Fruit fly (Drosophila melanogaster): ENCODE measurements around the gene Cp38.
A peak's percentile ranks its signal among the peaks of the same experiment; 100 is the strongest.

Cp38 gene

dm6 chrX:8452163-8452562 is 29.5 kb upstream of the Cp38 start:
- TF ChIP-seq TFAM (GFP tag; optimal IDR thresholded peaks at IDR 0.05) (no peak), vnd (GFP tag; IDR thresholded peaks at IDR 0.05; ENCODE audit: partially characterized antibody) (peak; percentile 99), hbn (GFP tag; IDR thresholded peaks at IDR 0.05; ENCODE audit: partially characterized antibody) (peak; percentile 92), dati (GFP tag; IDR thresholded peaks at IDR 0.05) (no peak), bbx (GFP tag; IDR thresholded peaks at IDR 0.05; ENCODE audit: partially characterized antibody) (peak; percentile 61; the same call in 1 of the 2 replicates), CG15269 (tag; optimal IDR thresholded peaks at IDR 0.05) (no peak), CG13894 (tag; optimal IDR thresholded peaks at IDR 0.05) (no peak), Dp (GFP tag; optimal IDR thresholded peaks at IDR 0.05) (no peak), CG10274 (GFP tag; optimal IDR thresholded peaks at IDR 0.05) (no peak), dmrt99B (tag; optimal IDR thresholded peaks at IDR 0.05) (no peak), GATAe (GFP tag; conservative IDR thresholded peaks at IDR 0.05) (no peak), Hmx (GFP tag; optimal IDR thresholded peaks at IDR 0.05) (no peak), kah (GFP tag; optimal IDR thresholded peaks at IDR 0.05) (no peak), CG18764 (GFP tag; optimal IDR thresholded peaks at IDR 0.05) (no peak), amos (GFP tag; IDR thresholded peaks at IDR 0.05; ENCODE audit: partially characterized antibody) (peak; percentile 81), CG4730 (GFP tag; IDR thresholded peaks at IDR 0.05) (no peak), CG1603 (tag; optimal IDR thresholded peaks at IDR 0.05) (no peak), Doc3 (GFP tag; IDR thresholded peaks at IDR 0.05; ENCODE audit: partially characterized antibody) (peak; percentile 88), aop (GFP tag; IDR thresholded peaks at IDR 0.05) (no peak), knrl (GFP tag; IDR thresholded peaks at IDR 0.05; ENCODE audit: partially characterized antibody) (peak; percentile 48; the same call in 2 of the 3 replicates), ab (GFP tag; optimal IDR thresholded peaks at IDR 0.05) (no peak), chinmo (GFP tag; IDR thresholded peaks at IDR 0.05; ENCODE audit: partially characterized antibody) (peak; percentile 100), CG11695 (GFP tag; IDR thresholded peaks at IDR 0.05) (no peak), CG7839 (tag; optimal IDR thresholded peaks at IDR 0.05) (no peak), rib (GFP tag; IDR thresholded peaks at IDR 0.05) (no peak), Opbp (GFP tag; IDR thresholded peaks at IDR 0.05; ENCODE audit: partially characterized antibody) (peak; percentile 99; the same call in 2 of the 3 replicates), Six4 (GFP tag; optimal IDR thresholded peaks at IDR 0.05) (no peak), CG1024 (GFP tag; IDR thresholded peaks at IDR 0.05) (no peak), HLHmδ (GFP tag; optimal IDR thresholded peaks at IDR 0.05) (no peak), CG1832 (GFP tag; optimal IDR thresholded peaks at IDR 0.05) (no peak), zen2 (GFP tag; IDR thresholded peaks at IDR 0.05; ENCODE audit: partially characterized antibody) (peak; percentile 100), CG34224 (GFP tag; IDR thresholded peaks at IDR 0.05; ENCODE audit: partially characterized antibody) (peak; percentile 100), ato (GFP tag; IDR thresholded peaks at IDR 0.05; ENCODE audit: partially characterized antibody) (peak; percentile 100), Bgb (GFP tag; IDR thresholded peaks at IDR 0.05; ENCODE audit: partially characterized antibody) (peak; percentile 95), CG9797 (GFP tag; optimal IDR thresholded peaks at IDR 0.05) (no peak), cas (GFP tag; IDR thresholded peaks at IDR 0.05) (no peak), sd (tag; optimal IDR thresholded peaks at IDR 0.05) (no peak), Dll (GFP tag; IDR thresholded peaks at IDR 0.05; ENCODE audit: partially characterized antibody) (peak; percentile 92), CG13287 (GFP tag; IDR thresholded peaks at IDR 0.05; ENCODE audit: partially characterized antibody) (peak; percentile 85), HLH3B (GFP tag; IDR thresholded peaks at IDR 0.05) (no peak), CG11456 (GFP tag; IDR thresholded peaks at IDR 0.05) (no peak), lola (GFP tag; optimal IDR thresholded peaks at IDR 0.05) (no peak), Sox100B (GFP tag; optimal IDR thresholded peaks at IDR 0.05) (no peak), nerfin-2 (GFP tag; IDR thresholded peaks at IDR 0.05; ENCODE audit: partially characterized antibody) (peak; percentile 100), CG14860 (GFP tag; IDR thresholded peaks at IDR 0.05; ENCODE audit: partially characterized antibody) (peak; percentile 100), NC2β (GFP tag; optimal IDR thresholded peaks at IDR 0.05) (no peak), CG6765 (GFP tag; optimal IDR thresholded peaks at IDR 0.05) (no peak), Scr (GFP tag; IDR thresholded peaks at IDR 0.05; ENCODE audit: partially characterized antibody) (peak; percentile 90)
